Fruit fly (Drosophila melanogaster): ENCODE measurements around the gene rg.

- no peak for TF ChIP-seq cyc (GFP tag; optimal IDR thresholded peaks at IDR 0.05)
- no peak for TF ChIP-seq CG8319 (GFP tag; optimal IDR thresholded peaks at IDR 0.05)
- TF ChIP-seq CG3032 (tag; optimal IDR thresholded peaks at IDR 0.05), result no peak
- no peak for TF ChIP-seq fd59A (GFP tag; optimal IDR thresholded peaks at IDR 0.05)
- no peak for TF ChIP-seq salr (GFP tag; optimal IDR thresholded peaks at IDR 0.05)
- TF ChIP-seq CG34406 (GFP tag; optimal IDR thresholded peaks at IDR 0.05), result no peak
- no peak for TF ChIP-seq Sox102F (GFP tag; optimal IDR thresholded peaks at IDR 0.05)
- TF ChIP-seq CG8119 (GFP tag; IDR thresholded peaks at IDR 0.05), result no peak
- TF ChIP-seq CG11762 (GFP tag; optimal IDR thresholded peaks at IDR 0.05; ENCODE audit: insufficient read depth), result no peak
- no peak for TF ChIP-seq CG8632 (GFP tag; optimal IDR thresholded peaks at IDR 0.05)
- no peak for TF ChIP-seq CG6854 (GFP tag; optimal IDR thresholded peaks at IDR 0.05)
- no peak for TF ChIP-seq CG10669 (GFP tag; optimal IDR thresholded peaks at IDR 0.05)
- TF ChIP-seq topi (GFP tag; optimal IDR thresholded peaks at IDR 0.05), result no peak
- TF ChIP-seq dsx (GFP tag; optimal IDR thresholded peaks at IDR 0.05; ENCODE audit: poor library complexity, severe bottlenecking), result no peak
Observed at dm6 chrX:5080521-5080920, 5.0 kb upstream of the rg start.
